Fruit fly (Drosophila melanogaster) whole organism, embryonic: Measurements from ENCODE around the gene prd.
A peak's percentile ranks its signal among the peaks of the same experiment; 100 is the strongest.

Experiments used
- Aef1 ChIP-seq: fragments of 200-800 bp; sonication (Bioruptor generic); IDR thresholded peaks from 3 replicates; pipeline ENCODE4 v1.3.6; 2022; ENCODE audit warnings: missing biosample characterization, missing genetic modification characterization
- CG10147 ChIP-seq: fragments of 200-800 bp; sonication (Bioruptor generic); optimal IDR thresholded peaks from 2 replicates; lab custom pipeline; 2019; ENCODE audit warnings: missing biosample characterization, mild to moderate bottlenecking, missing genetic modification characterization, moderate library complexity
- CG13424 ChIP-seq: fragments of 200-800 bp; sonication (Bioruptor generic); optimal IDR thresholded peaks from 2 replicates; lab custom pipeline; 2019; ENCODE audit warnings: missing biosample characterization, mild to moderate bottlenecking, missing genetic modification characterization, moderate library complexity
- CG15011 ChIP-seq: fragments of 200-800 bp; sonication (Bioruptor generic); optimal IDR thresholded peaks from 3 replicates; lab custom pipeline; 2018; ENCODE audit warnings: missing biosample characterization, mild to moderate bottlenecking, missing genetic modification characterization
- CG18011 ChIP-seq: fragments of 200-800 bp; sonication (Bioruptor generic); optimal IDR thresholded peaks from 2 replicates; lab custom pipeline; 2017; ENCODE audit warnings: missing biosample characterization, missing genetic modification characterization, mild to moderate bottlenecking, moderate library complexity, missing genotype
- CG30431 ChIP-seq: fragments of 200-800 bp; sonication (Bioruptor generic); optimal IDR thresholded peaks from 2 replicates; lab custom pipeline; 2017; ENCODE audit warnings: missing biosample characterization, missing genetic modification characterization
- CG32772 ChIP-seq: fragments of 200-800 bp; sonication (Bioruptor generic); IDR thresholded peaks from 2 replicates; pipeline ENCODE4 v1.3.6; 2022; ENCODE audit warnings: missing biosample characterization, missing genetic modification characterization
- CG33557 ChIP-seq: fragments of 200-800 bp; sonication (Bioruptor generic); optimal IDR thresholded peaks from 2 replicates; lab custom pipeline; 2019; ENCODE audit warnings: missing biosample characterization, mild to moderate bottlenecking, missing genetic modification characterization, moderate library complexity
- CG34422 ChIP-seq: fragments of 200-800 bp; sonication (Bioruptor generic); IDR thresholded peaks from 3 replicates; pipeline ENCODE4 v1.3.6; 2022; ENCODE audit warnings: missing biosample characterization, missing genetic modification characterization
- CG3726 ChIP-seq: fragments of 200-800 bp; sonication (Bioruptor generic); IDR thresholded peaks from 3 replicates; pipeline ENCODE4, ENCODE4 v1.3.6; 2022; ENCODE audit warnings: missing biosample characterization, missing genetic modification characterization
- CG3847 ChIP-seq: fragments of 200-800 bp; sonication (Bioruptor generic); IDR thresholded peaks from 2 replicates; pipeline ENCODE4 v1.3.6; 2022; ENCODE audit warnings: missing biosample characterization, missing genetic modification characterization
- CG4820 ChIP-seq: fragments of 200-800 bp; sonication (Bioruptor generic); optimal IDR thresholded peaks from 3 replicates; lab custom pipeline; 2016; ENCODE audit warnings: missing biosample characterization, missing genetic modification characterization
- CG7357 ChIP-seq: fragments of 200-800 bp; sonication (Bioruptor generic); IDR thresholded peaks from 3 replicates; pipeline ENCODE4 v1.3.6; 2022; ENCODE audit warnings: missing biosample characterization, missing genetic modification characterization
- CG7987 ChIP-seq: fragments of 200-800 bp; sonication (Bioruptor generic); optimal IDR thresholded peaks from 2 replicates; lab custom pipeline; 2018; ENCODE audit warnings: missing biosample characterization, mild to moderate bottlenecking, missing genetic modification characterization, moderate library complexity
- CG8765 ChIP-seq: fragments of 200-800 bp; sonication (Bioruptor generic); IDR thresholded peaks from 2 replicates; pipeline ENCODE4 v1.3.6; 2022; ENCODE audit warnings: missing biosample characterization, missing genetic modification characterization
- Camta ChIP-seq: fragments of 200-800 bp; sonication (Bioruptor generic); optimal IDR thresholded peaks from 2 replicates; lab custom pipeline; 2016; ENCODE audit warnings: missing biosample characterization, missing genetic modification characterization
- CkIIα-i1 ChIP-seq: fragments of 200-800 bp; sonication (Bioruptor generic); IDR thresholded peaks from 2 replicates; pipeline ENCODE4 v1.3.6; 2022; ENCODE audit warnings: missing biosample characterization, missing genetic modification characterization
- Dip3 ChIP-seq: fragments of 200-800 bp; sonication (Bioruptor generic); optimal IDR thresholded peaks from 3 replicates; lab custom pipeline; 2016; ENCODE audit warnings: missing biosample characterization, missing genetic modification characterization
- Doc2 ChIP-seq: fragments of 200-800 bp; sonication (Bioruptor generic); IDR thresholded peaks from 2 replicates; pipeline ENCODE4 v1.3.6; 2022; ENCODE audit warnings: missing biosample characterization, missing genetic modification characterization
- Dref ChIP-seq: fragments of 200-800 bp; sonication (Bioruptor generic); IDR thresholded peaks from 2 replicates; pipeline ENCODE4 v1.3.6; 2022; ENCODE audit warnings: missing biosample characterization, missing genetic modification characterization
- Eip74EF ChIP-seq, 2 experiments: fragments of 200-800 bp in 1 of 2; fragments of >200 bp in 1 of 2; sonication (Bioruptor generic) in 1 of 2; optimal IDR thresholded peaks; 2 replicates each; lab custom pipeline; 2017 to 2019; ENCODE audit warnings: missing biosample characterization in 2 of 2, missing genetic modification characterization in 2 of 2, mild to moderate bottlenecking in 1 of 2, moderate library complexity in 1 of 2
- H15 ChIP-seq: fragments of 200-800 bp; sonication (Bioruptor generic); IDR thresholded peaks from 3 replicates; pipeline ENCODE4 v1.3.6; 2022; ENCODE audit warnings: missing biosample characterization, missing genetic modification characterization
- HHEX ChIP-seq: fragments of 200-800 bp; sonication (Bioruptor generic); optimal IDR thresholded peaks from 3 replicates; lab custom pipeline; 2017; ENCODE audit warnings: missing biosample characterization, mild to moderate bottlenecking, missing genetic modification characterization, missing genetic modification reagents
- HLH4C ChIP-seq: fragments of 200-800 bp; sonication (Bioruptor generic); IDR thresholded peaks from 3 replicates; pipeline ENCODE4 v1.3.6; 2022; ENCODE audit warnings: missing biosample characterization, missing genetic modification characterization; ENCODE audit not compliant: partially characterized antibody
- Hr78 ChIP-seq, 2 experiments: fragments of 200-800 bp in 1 of 2; fragments of >200 bp in 1 of 2; sonication (Bioruptor generic) in 1 of 2; optimal IDR thresholded peaks; 2 replicates each; lab custom pipeline; 2017 to 2019; ENCODE audit warnings: missing biosample characterization in 2 of 2, missing genetic modification characterization in 2 of 2, mild to moderate bottlenecking in 1 of 2, moderate library complexity in 1 of 2
- Mes4 ChIP-seq: fragments of 200-800 bp; sonication (Bioruptor generic); optimal IDR thresholded peaks from 2 replicates; lab custom pipeline; 2016; ENCODE audit warnings: missing biosample characterization, missing genetic modification characterization
- Pdp1 ChIP-seq, 2 experiments: fragments of 200-800 bp; sonication (Bioruptor generic); optimal IDR thresholded peaks; 3 replicates each; lab custom pipeline; 2016; ENCODE audit warnings: missing biosample characterization in 2 of 2, missing genetic modification characterization in 2 of 2, mild to moderate bottlenecking in 1 of 2, moderate library complexity in 1 of 2
- Ptx1 ChIP-seq: fragments of 200-800 bp; sonication (Bioruptor generic); IDR thresholded peaks from 2 replicates; pipeline ENCODE4 v1.3.6; 2022; ENCODE audit warnings: missing biosample characterization, missing genetic modification characterization
- TFAM ChIP-seq: fragments of 200-800 bp; sonication (Bioruptor generic); optimal IDR thresholded peaks from 2 replicates; lab custom pipeline; 2017; ENCODE audit warnings: missing biosample characterization, missing genetic modification characterization, inconsistent platforms
- abd-A ChIP-seq: fragments of 200-800 bp; sonication (Bioruptor generic); optimal IDR thresholded peaks from 3 replicates; lab custom pipeline; 2019; ENCODE audit warnings: missing biosample characterization, mild to moderate bottlenecking, missing genetic modification characterization, moderate library complexity
- aop ChIP-seq: fragments of 200-800 bp; sonication (Bioruptor generic); IDR thresholded peaks from 2 replicates; pipeline ENCODE4 v1.3.6; 2022; ENCODE audit warnings: missing biosample characterization, missing genetic modification characterization
- ato ChIP-seq: fragments of 200-800 bp; sonication (Bioruptor generic); IDR thresholded peaks from 2 replicates; pipeline ENCODE4 v1.3.6; 2022; ENCODE audit warnings: missing biosample characterization, missing genetic modification characterization; ENCODE audit not compliant: partially characterized antibody
- br ChIP-seq: fragments of >200 bp; optimal IDR thresholded peaks from 2 replicates; lab custom pipeline; 2017
- chm ChIP-seq: fragments of 200-800 bp; sonication (Bioruptor generic); IDR thresholded peaks from 2 replicates; pipeline ENCODE4 v1.3.6; 2022; ENCODE audit warnings: missing biosample characterization, missing genetic modification characterization
- corto ChIP-seq: fragments of 200-800 bp; sonication (Bioruptor generic); optimal IDR thresholded peaks from 2 replicates; lab custom pipeline; 2016; ENCODE audit warnings: missing biosample characterization, mild to moderate bottlenecking, missing genetic modification characterization, moderate library complexity
- croc ChIP-seq: fragments of 200-800 bp; sonication (Bioruptor generic); conservative IDR thresholded peaks from 3 replicates; pipeline ENCODE4 v1.3.6; 2022; ENCODE audit warnings: missing biosample characterization, missing genetic modification characterization
- crol ChIP-seq: fragments of 200-800 bp; sonication (Bioruptor generic); IDR thresholded peaks from 2 replicates; pipeline ENCODE4 v1.3.6; 2022; ENCODE audit warnings: missing biosample characterization, missing genetic modification characterization
- exex ChIP-seq: fragments of 200-800 bp; sonication (Bioruptor generic); optimal IDR thresholded peaks from 4 replicates; lab custom pipeline; 2018; ENCODE audit warnings: missing biosample characterization, mild to moderate bottlenecking, missing genetic modification characterization, moderate library complexity
- gcm2 ChIP-seq: fragments of 200-800 bp; sonication (Bioruptor generic); optimal IDR thresholded peaks from 2 replicates; lab custom pipeline; 2016; ENCODE audit warnings: missing biosample characterization, missing genetic modification characterization
- her ChIP-seq: fragments of 200-800 bp; sonication (Bioruptor generic); optimal IDR thresholded peaks from 2 replicates; lab custom pipeline; 2016; ENCODE audit warnings: missing biosample characterization, missing genetic modification characterization
- lbe ChIP-seq: fragments of 200-800 bp; sonication (Bioruptor generic); optimal IDR thresholded peaks from 2 replicates; lab custom pipeline; 2016; ENCODE audit warnings: missing biosample characterization, mild to moderate bottlenecking, missing genetic modification characterization
- maf-S ChIP-seq: fragments of 200-800 bp; sonication (Bioruptor generic); optimal IDR thresholded peaks from 2 replicates; lab custom pipeline; 2016; ENCODE audit warnings: missing biosample characterization, missing genetic modification characterization
- nmo ChIP-seq: fragments of 200-800 bp; sonication (Bioruptor generic); optimal IDR thresholded peaks from 2 replicates; lab custom pipeline; 2018; ENCODE audit warnings: missing biosample characterization, mild to moderate bottlenecking, missing genetic modification characterization, moderate library complexity
- peb ChIP-seq: fragments of 200-800 bp; sonication (Bioruptor generic); IDR thresholded peaks from 2 replicates; pipeline ENCODE4 v1.3.6; 2022; ENCODE audit warnings: missing biosample characterization, missing genetic modification characterization
- salm ChIP-seq: fragments of 200-800 bp; sonication (Bioruptor generic); optimal IDR thresholded peaks from 2 replicates; lab custom pipeline; 2018; ENCODE audit warnings: missing biosample characterization, mild to moderate bottlenecking, missing genetic modification characterization
- schlank ChIP-seq: fragments of 200-800 bp; sonication (Bioruptor generic); optimal IDR thresholded peaks from 2 replicates; lab custom pipeline; 2018; ENCODE audit warnings: missing biosample characterization, mild to moderate bottlenecking, missing genetic modification characterization
- sima ChIP-seq: fragments of 200-800 bp; sonication (Bioruptor generic); optimal IDR thresholded peaks from 2 replicates; lab custom pipeline; 2016; ENCODE audit warnings: missing biosample characterization, missing genetic modification characterization
- stwl ChIP-seq: fragments of 200-800 bp; sonication (Bioruptor generic); optimal IDR thresholded peaks from 3 replicates; lab custom pipeline; 2018; ENCODE audit warnings: missing biosample characterization, mild to moderate bottlenecking, missing genetic modification characterization, moderate library complexity
- tgo ChIP-seq: fragments of 200-800 bp; sonication (Bioruptor generic); IDR thresholded peaks from 3 replicates; pipeline ENCODE4 v1.3.6; 2022; ENCODE audit warnings: missing biosample characterization, missing genetic modification characterization
- tin ChIP-seq: fragments of 200-800 bp; sonication (Bioruptor generic); optimal IDR thresholded peaks from 3 replicates; lab custom pipeline; 2016; ENCODE audit warnings: missing biosample characterization, missing genetic modification characterization
- tll ChIP-seq, 2 experiments: fragments of 200-800 bp in 1 of 2; fragments of >200 bp in 1 of 2; sonication (Bioruptor generic) in 1 of 2; optimal IDR thresholded peaks; 2 replicates each; lab custom pipeline; 2017 to 2019; ENCODE audit warnings: missing biosample characterization in 2 of 2, missing genetic modification characterization in 2 of 2, mild to moderate bottlenecking in 1 of 2, moderate library complexity in 1 of 2
- wdn ChIP-seq: fragments of 200-800 bp; sonication (Bioruptor generic); IDR thresholded peaks from 2 replicates; pipeline ENCODE4 v1.3.6; 2022; ENCODE audit warnings: missing biosample characterization, missing genetic modification characterization

Gene prd

dm6 chr2L:12096396-12096813 lies 10.8 kb upstream of the prd start, which contains the start of the genes CG6712 and Mt2 (continued):
- TF ChIP-seq peb (GFP tag; lab: Robert Waterston, UW): no peak
- no peak for TF ChIP-seq corto (GFP tag; lab: Kevin White, UChicago)
- TF ChIP-seq aop (GFP tag; lab: Robert Waterston, UW): no peak
- TF ChIP-seq Mes4 (GFP tag; lab: Kevin White, UChicago): no peak
- no peak for TF ChIP-seq H15 (GFP tag; lab: Robert Waterston, UW)
- no peak for TF ChIP-seq exex
- no peak for TF ChIP-seq CkIIα-i1
- TF ChIP-seq HHEX (GFP tag; lab: Kevin White, UChicago): no peak
- TF ChIP-seq CG7357 (GFP tag; lab: Robert Waterston, UW): no peak
- TF ChIP-seq CG3726 (GFP tag; lab: Robert Waterston, UW): no peak
- TF ChIP-seq gcm2 (GFP tag; lab: Kevin White, UChicago): no peak
- no peak for TF ChIP-seq croc (GFP tag; lab: Robert Waterston, UW)
- no peak for TF ChIP-seq CG18011 (GFP tag; lab: Kevin White, UChicago)
- no peak for TF ChIP-seq Doc2 (GFP tag; lab: Robert Waterston, UW)
- peak; percentile 5 for TF ChIP-seq CG7987 (GFP tag; lab: Kevin White, UChicago)
- TF ChIP-seq Dip3 (GFP tag; lab: Kevin White, UChicago): no peak
- peak; percentile 64 for TF ChIP-seq stwl
- no peak for TF ChIP-seq CG10147 (GFP tag; lab: Kevin White, UChicago)
- no peak for TF ChIP-seq CG33557 (GFP tag; lab: Kevin White, UChicago)
- TF ChIP-seq CG32772 (GFP tag; lab: Robert Waterston, UW): no peak
- no peak for TF ChIP-seq crol
- no peak for TF ChIP-seq lbe
- TF ChIP-seq tin (GFP tag; lab: Kevin White, UChicago): no peak
- TF ChIP-seq tll (GFP tag; optimal IDR thresholded peaks at IDR 0.05; lab: Kevin White, UChicago): no peak
- TF ChIP-seq CG8765: no peak
- no peak for TF ChIP-seq Ptx1 (GFP tag; lab: Robert Waterston, UW)
- TF ChIP-seq wdn (GFP tag; lab: Robert Waterston, UW): no peak
- no peak for TF ChIP-seq CG30431 (GFP tag; lab: Kevin White, UChicago)
- TF ChIP-seq CG34422 (GFP tag; lab: Robert Waterston, UW): peak; percentile 80; the same call in 1 of the 3 replicates
- TF ChIP-seq br (lab: Kevin White, UChicago): no peak
- TF ChIP-seq HLH4C: no peak
- no peak for TF ChIP-seq abd-A (tag; lab: Kevin White, UChicago)
- no peak for TF ChIP-seq Aef1 (GFP tag; lab: Robert Waterston, UW)
- TF ChIP-seq her: no peak
- no peak for TF ChIP-seq chm (GFP tag; lab: Robert Waterston, UW)
- TF ChIP-seq CG4820 (GFP tag; lab: Kevin White, UChicago): no peak
- TF ChIP-seq maf-S (GFP tag; lab: Kevin White, UChicago): no peak
- no peak for TF ChIP-seq CG15011 (GFP tag; lab: Kevin White, UChicago)
- TF ChIP-seq Eip74EF (GFP tag; optimal IDR thresholded peaks at IDR 0.05; lab: Kevin White, UChicago): no peak
- TF ChIP-seq nmo (GFP tag; lab: Kevin White, UChicago): peak; percentile 5
- no peak for TF ChIP-seq salm (tag; lab: Kevin White, UChicago)
- TF ChIP-seq tgo (GFP tag; lab: Robert Waterston, UW): no peak
- TF ChIP-seq CG3847: no peak
- TF ChIP-seq Dref: 0 out of 2 replicates have a peak, but pooled peaks have one; percentile 33
- TF ChIP-seq schlank (tag; lab: Kevin White, UChicago): no peak
- no peak for TF ChIP-seq CG13424 (tag; lab: Kevin White, UChicago)
- no peak for TF ChIP-seq TFAM (GFP tag; lab: Kevin White, UChicago)
- no peak for TF ChIP-seq ato (GFP tag; lab: Robert Waterston, UW)
- no peak for TF ChIP-seq Hr78 (GFP tag; optimal IDR thresholded peaks at IDR 0.05; lab: Kevin White, UChicago)
- no peak for TF ChIP-seq sima (GFP tag; lab: Kevin White, UChicago)
- no peak for TF ChIP-seq Pdp1 (GFP tag; optimal IDR thresholded peaks at IDR 0.05; lab: Kevin White, UChicago)
- TF ChIP-seq Camta (GFP tag; lab: Kevin White, UChicago): no peak
